Fruit fly (Drosophila melanogaster) whole organism, prepupa: Measurements from ENCODE around the gene Sgs8.

Source experiments
- CG10669 ChIP-seq: fragments of 200-800 bp; sonication (Bioruptor generic); optimal IDR thresholded peaks from 3 replicates; lab custom pipeline; 2018; ENCODE audit warnings: missing biosample characterization, mild to moderate bottlenecking, missing genetic modification characterization, moderate library complexity
- CG11902 ChIP-seq: fragments of 200-800 bp; sonication (Bioruptor generic); optimal IDR thresholded peaks from 3 replicates; lab custom pipeline; 2016; ENCODE audit warnings: missing biosample characterization, missing genetic modification characterization
- CG15336 ChIP-seq: fragments of 200-800 bp; sonication (Bioruptor generic); IDR thresholded peaks from 2 replicates; pipeline ENCODE4 v1.3.6; 2022; ENCODE audit warnings: missing biosample characterization, missing genetic modification characterization
- CG6808 ChIP-seq: fragments of 200-800 bp; sonication (Bioruptor generic); optimal IDR thresholded peaks from 3 replicates; lab custom pipeline; 2017; ENCODE audit warnings: missing biosample characterization, missing genetic modification characterization, mild to moderate bottlenecking, moderate library complexity, missing genetic modification reagents
- CG8632 ChIP-seq: fragments of 200-800 bp; sonication (Bioruptor generic); optimal IDR thresholded peaks from 3 replicates; lab custom pipeline; 2016; ENCODE audit warnings: missing biosample characterization, missing genetic modification characterization
- Ets96B ChIP-seq: fragments of 200-800 bp; optimal IDR thresholded peaks from 2 replicates; lab custom pipeline; 2019; ENCODE audit warnings: missing biosample characterization, mild to moderate bottlenecking, missing genetic modification characterization, moderate library complexity
- Lpt ChIP-seq: fragments of 200-800 bp; sonication (Bioruptor generic); optimal IDR thresholded peaks from 3 replicates; lab custom pipeline; 2016; ENCODE audit warnings: missing biosample characterization, missing genetic modification characterization
- pdm3 ChIP-seq: fragments of 200-800 bp; sonication (Bioruptor generic); optimal IDR thresholded peaks from 3 replicates; lab custom pipeline; 2016; ENCODE audit warnings: missing biosample characterization, missing genetic modification characterization

- no peak for TF ChIP-seq CG10669 (GFP tag; lab: Kevin White, UChicago)
- TF ChIP-seq pdm3 = peak; percentile 29
- no peak for TF ChIP-seq CG11902 (GFP tag; lab: Kevin White, UChicago)
- TF ChIP-seq CG8632 = no peak
- TF ChIP-seq CG15336 (GFP tag; lab: Robert Waterston, UW) = peak; percentile 55
- TF ChIP-seq CG6808 (GFP tag; lab: Kevin White, UChicago) = no peak
- TF ChIP-seq Lpt (GFP tag; lab: Kevin White, UChicago) = no peak
- no peak for TF ChIP-seq Ets96B
Measured at dm6 chr3L:11556637-11557036, 47.4 kb upstream of the Sgs8 start.
